Fruit fly (Drosophila melanogaster) whole organism, embryonic: ENCODE results near the gene CG8562.

Source experiments
- Ada2b ChIP-seq: fragments of 200-800 bp; sonication (Bioruptor generic); IDR thresholded peaks from 2 replicates; pipeline ENCODE4 v1.3.6; 2022; ENCODE audit warnings: missing biosample characterization, missing genetic modification characterization
- Aef1 ChIP-seq: fragments of 200-800 bp; sonication (Bioruptor generic); IDR thresholded peaks from 3 replicates; pipeline ENCODE4 v1.3.6; 2022; ENCODE audit warnings: missing biosample characterization, missing genetic modification characterization
- B-H1 ChIP-seq: fragments of 200-800 bp; sonication (Bioruptor generic); IDR thresholded peaks from 3 replicates; pipeline ENCODE4 v1.3.6; 2022; ENCODE audit warnings: missing biosample characterization, missing genetic modification characterization
- Bdp1 ChIP-seq: fragments of 200-800 bp; sonication (Bioruptor generic); optimal IDR thresholded peaks from 3 replicates; lab custom pipeline; 2016; ENCODE audit warnings: missing biosample characterization, missing genetic modification characterization
- Bgb ChIP-seq: fragments of 200-800 bp; sonication (Bioruptor generic); IDR thresholded peaks from 2 replicates; pipeline ENCODE4 v1.3.6; 2022; ENCODE audit warnings: missing biosample characterization, missing genetic modification characterization; ENCODE audit not compliant: partially characterized antibody
- CG10274 ChIP-seq: fragments of 200-800 bp; sonication (Bioruptor generic); optimal IDR thresholded peaks from 3 replicates; lab custom pipeline; 2017; ENCODE audit warnings: missing biosample characterization, mild to moderate bottlenecking, missing genetic modification characterization
- CG10543 ChIP-seq: fragments of 200-800 bp; sonication (Bioruptor generic); optimal IDR thresholded peaks from 3 replicates; lab custom pipeline; 2017; ENCODE audit warnings: missing biosample characterization, mild to moderate bottlenecking, missing genetic modification characterization, moderate library complexity
- CG1602 ChIP-seq: fragments of 200-800 bp; sonication (Bioruptor generic); optimal IDR thresholded peaks from 3 replicates; lab custom pipeline; 2016; ENCODE audit warnings: missing biosample characterization, missing genetic modification characterization
- CG17186 ChIP-seq: fragments of 200-800 bp; sonication (Bioruptor generic); optimal IDR thresholded peaks from 3 replicates; lab custom pipeline; 2017; ENCODE audit warnings: missing biosample characterization, missing genetic modification reagents, missing genetic modification characterization
- CG17568 ChIP-seq: fragments of 200-800 bp; sonication (Bioruptor generic); optimal IDR thresholded peaks from 2 replicates; lab custom pipeline; 2018; ENCODE audit warnings: missing biosample characterization, mild to moderate bottlenecking, missing genetic modification characterization, moderate library complexity
- CG2129 ChIP-seq: fragments of 200-800 bp; sonication (Bioruptor generic); IDR thresholded peaks from 2 replicates; pipeline ENCODE4 v1.3.6; 2022; ENCODE audit warnings: missing biosample characterization, missing genetic modification characterization; ENCODE audit not compliant: partially characterized antibody
- CG2199 ChIP-seq: fragments of 200-800 bp; sonication (Bioruptor generic); IDR thresholded peaks from 3 replicates; pipeline ENCODE4 v1.3.6; 2022; ENCODE audit warnings: missing biosample characterization, missing genetic modification characterization
- CG30403 ChIP-seq: fragments of 200-800 bp; sonication (Bioruptor generic); optimal IDR thresholded peaks from 3 replicates; lab custom pipeline; 2016; ENCODE audit warnings: missing biosample characterization, missing genetic modification characterization
- CG30431 ChIP-seq: fragments of 200-800 bp; sonication (Bioruptor generic); optimal IDR thresholded peaks from 2 replicates; lab custom pipeline; 2017; ENCODE audit warnings: missing biosample characterization, missing genetic modification characterization
- CG3065 ChIP-seq: fragments of 200-800 bp; sonication (Bioruptor generic); optimal IDR thresholded peaks from 2 replicates; lab custom pipeline; 2016; ENCODE audit warnings: missing biosample characterization, missing genetic modification characterization
- CG31365 ChIP-seq: fragments of 200-800 bp; sonication (Bioruptor generic); optimal IDR thresholded peaks from 2 replicates; lab custom pipeline; 2018; ENCODE audit warnings: missing biosample characterization, mild to moderate bottlenecking, missing genetic modification characterization
- CG32532 ChIP-seq: fragments of 200-800 bp; sonication (Bioruptor generic); IDR thresholded peaks from 2 replicates; pipeline ENCODE4 v1.3.6; 2022; ENCODE audit warnings: missing biosample characterization, missing genetic modification characterization
- CG3838 ChIP-seq: fragments of 200-800 bp; sonication (Bioruptor generic); optimal IDR thresholded peaks from 3 replicates; lab custom pipeline; 2016; ENCODE audit warnings: missing biosample characterization, missing genetic modification characterization
- CG7963 ChIP-seq: fragments of 200-800 bp; sonication (Bioruptor generic); IDR thresholded peaks from 3 replicates; pipeline ENCODE4 v1.3.6; 2022; ENCODE audit warnings: missing biosample characterization, missing genetic modification characterization; ENCODE audit not compliant: partially characterized antibody
- CG9437 ChIP-seq: fragments of 200-800 bp; sonication (Bioruptor generic); optimal IDR thresholded peaks from 2 replicates; lab custom pipeline; 2018; ENCODE audit warnings: missing biosample characterization, mild to moderate bottlenecking, missing genetic modification characterization
- CG9609 ChIP-seq: fragments of 200-800 bp; sonication (Bioruptor generic); optimal IDR thresholded peaks from 3 replicates; lab custom pipeline; 2016; ENCODE audit warnings: missing biosample characterization, missing genetic modification characterization
- CG9817 ChIP-seq: fragments of 200-800 bp; sonication (Bioruptor generic); optimal IDR thresholded peaks from 2 replicates; lab custom pipeline; 2018; ENCODE audit warnings: missing biosample characterization, mild to moderate bottlenecking, missing genetic modification characterization, moderate library complexity
- CG9932 ChIP-seq: fragments of 200-800 bp; sonication (Bioruptor generic); IDR thresholded peaks from 2 replicates; pipeline ENCODE4 v1.3.6; 2022; ENCODE audit warnings: missing biosample characterization, missing genetic modification characterization
- Dek ChIP-seq: fragments of 200-800 bp; sonication (Bioruptor generic); optimal IDR thresholded peaks from 3 replicates; lab custom pipeline; 2019; ENCODE audit warnings: missing biosample characterization, mild to moderate bottlenecking, missing genetic modification characterization, moderate library complexity
- Ets65A ChIP-seq: fragments of 200-800 bp; sonication (Bioruptor generic); peaks from one replicate; lab custom pipeline; 2016; ENCODE audit warnings: missing biosample characterization, missing genetic modification characterization
- Hand ChIP-seq: fragments of 200-800 bp; sonication (Bioruptor generic); optimal IDR thresholded peaks from 2 replicates; lab custom pipeline; 2017; ENCODE audit warnings: mild to moderate bottlenecking, missing biosample characterization, missing genetic modification reagents, missing genetic modification characterization
- MBD-R2 ChIP-seq: fragments of 200-800 bp; sonication (Bioruptor generic); IDR thresholded peaks from 2 replicates; pipeline ENCODE4 v1.3.6; 2022; ENCODE audit warnings: missing biosample characterization, missing genetic modification characterization
- Max ChIP-seq: fragments of 200-800 bp; sonication (Bioruptor generic); optimal IDR thresholded peaks from 2 replicates; lab custom pipeline; 2016; ENCODE audit warnings: missing biosample characterization, mild to moderate bottlenecking, missing genetic modification characterization
- Med ChIP-seq: fragments of 200-800 bp; sonication (Bioruptor generic); peaks from one replicate; lab custom pipeline; 2016; ENCODE audit warnings: missing biosample characterization, missing genetic modification characterization, mild to moderate bottlenecking, inconsistent platforms, moderate library complexity
- NFAT ChIP-seq: fragments of 200-800 bp; sonication (Bioruptor generic); IDR thresholded peaks from 2 replicates; pipeline ENCODE4 v1.3.6; 2022; ENCODE audit warnings: missing biosample characterization, missing genetic modification characterization
- Stat92E ChIP-seq, 3 experiments: fragments of >200 bp in 2 of 3; fragments of 200-800 bp in 1 of 3; sonication (Bioruptor generic) in 1 of 3; optimal IDR thresholded peaks; 2 replicates each; lab custom pipeline; 2017 to 2019; ENCODE audit warnings: missing biosample characterization in 3 of 3, missing genetic modification characterization in 3 of 3, mild to moderate bottlenecking in 1 of 3, moderate library complexity in 1 of 3
- Usf ChIP-seq: fragments of 200-800 bp; sonication (Bioruptor generic); optimal IDR thresholded peaks from 2 replicates; lab custom pipeline; 2017; ENCODE audit warnings: missing genotype, missing biosample characterization, missing genetic modification characterization
- Xbp1 ChIP-seq: fragments of 200-800 bp; sonication (Bioruptor generic); optimal IDR thresholded peaks from 3 replicates; lab custom pipeline; 2016; ENCODE audit warnings: missing biosample characterization, mild to moderate bottlenecking, missing genetic modification characterization
- ara ChIP-seq: fragments of 200-800 bp; sonication (Bioruptor generic); IDR thresholded peaks from 2 replicates; pipeline ENCODE4 v1.3.6; 2022; ENCODE audit warnings: missing biosample characterization, missing genetic modification characterization
- chm ChIP-seq: fragments of 200-800 bp; sonication (Bioruptor generic); IDR thresholded peaks from 2 replicates; pipeline ENCODE4 v1.3.6; 2022; ENCODE audit warnings: missing biosample characterization, missing genetic modification characterization
- dm ChIP-seq: fragments of 200-800 bp; sonication (Bioruptor generic); optimal IDR thresholded peaks from 3 replicates; lab custom pipeline; 2016; ENCODE audit warnings: missing biosample characterization, missing genetic modification characterization
- ftz-f1 ChIP-seq: fragments of 200-800 bp; sonication (Bioruptor generic); optimal IDR thresholded peaks from 2 replicates; lab custom pipeline; 2016; ENCODE audit warnings: missing biosample characterization, missing genetic modification characterization
- ken ChIP-seq: fragments of 200-800 bp; sonication (Bioruptor generic); IDR thresholded peaks from 3 replicates; pipeline ENCODE4 v1.3.6; 2022; ENCODE audit warnings: missing biosample characterization, missing genetic modification characterization
- klu ChIP-seq: fragments of 200-800 bp; sonication (Bioruptor generic); IDR thresholded peaks from 2 replicates; pipeline ENCODE4 v1.3.6; 2022; ENCODE audit warnings: missing biosample characterization, missing genetic modification characterization
- nom ChIP-seq: fragments of 200-800 bp; sonication (Bioruptor generic); optimal IDR thresholded peaks from 2 replicates; lab custom pipeline; 2017; ENCODE audit warnings: missing biosample characterization, missing genetic modification characterization, mild to moderate bottlenecking, moderate library complexity, missing genetic modification reagents
- oc ChIP-seq: fragments of 200-800 bp; sonication (Bioruptor generic); optimal IDR thresholded peaks from 2 replicates; lab custom pipeline; 2018; ENCODE audit warnings: missing biosample characterization, mild to moderate bottlenecking, missing genetic modification characterization, moderate library complexity
- peb ChIP-seq: fragments of 200-800 bp; sonication (Bioruptor generic); IDR thresholded peaks from 2 replicates; pipeline ENCODE4 v1.3.6; 2022; ENCODE audit warnings: missing biosample characterization, missing genetic modification characterization
- pfk ChIP-seq: fragments of 200-800 bp; sonication (Bioruptor generic); optimal IDR thresholded peaks from 2 replicates; lab custom pipeline; 2018; ENCODE audit warnings: missing biosample characterization, mild to moderate bottlenecking, missing genetic modification characterization, moderate library complexity
- pita ChIP-seq: fragments of 200-800 bp; sonication (Bioruptor generic); optimal IDR thresholded peaks from 2 replicates; lab custom pipeline; 2017; ENCODE audit warnings: missing biosample characterization, mild to moderate bottlenecking, missing genetic modification characterization
- prd ChIP-seq, 3 experiments: fragments of >200 bp in 2 of 3; fragments of 200-800 bp in 1 of 3; sonication (Bioruptor generic) in 1 of 3; optimal IDR thresholded peaks in 2 of 3; IDR thresholded peaks in 1 of 3; 2 replicates in 2 of 3; 3 replicates in 1 of 3; pipeline versions ENCODE4 v1.3.6 to Lab custom; 2017 to 2022; ENCODE audit warnings: missing biosample characterization in 1 of 3, missing genetic modification characterization in 1 of 3
- pum ChIP-seq: fragments of 200-800 bp; sonication (Bioruptor generic); optimal IDR thresholded peaks from 2 replicates; lab custom pipeline; 2016; ENCODE audit warnings: missing biosample characterization, missing genetic modification characterization
- run ChIP-seq: fragments of 200-800 bp; sonication (Bioruptor generic); optimal IDR thresholded peaks from 3 replicates; lab custom pipeline; 2018; ENCODE audit warnings: missing biosample characterization, mild to moderate bottlenecking, missing genetic modification characterization
- sr ChIP-seq: fragments of 200-800 bp; sonication (Bioruptor generic); IDR thresholded peaks from 3 replicates; pipeline ENCODE4 v1.3.6; 2022; ENCODE audit warnings: missing biosample characterization, missing genetic modification characterization
- wdn ChIP-seq: fragments of 200-800 bp; sonication (Bioruptor generic); IDR thresholded peaks from 2 replicates; pipeline ENCODE4 v1.3.6; 2022; ENCODE audit warnings: missing biosample characterization, missing genetic modification characterization

The CG8562 gene

DNA sequence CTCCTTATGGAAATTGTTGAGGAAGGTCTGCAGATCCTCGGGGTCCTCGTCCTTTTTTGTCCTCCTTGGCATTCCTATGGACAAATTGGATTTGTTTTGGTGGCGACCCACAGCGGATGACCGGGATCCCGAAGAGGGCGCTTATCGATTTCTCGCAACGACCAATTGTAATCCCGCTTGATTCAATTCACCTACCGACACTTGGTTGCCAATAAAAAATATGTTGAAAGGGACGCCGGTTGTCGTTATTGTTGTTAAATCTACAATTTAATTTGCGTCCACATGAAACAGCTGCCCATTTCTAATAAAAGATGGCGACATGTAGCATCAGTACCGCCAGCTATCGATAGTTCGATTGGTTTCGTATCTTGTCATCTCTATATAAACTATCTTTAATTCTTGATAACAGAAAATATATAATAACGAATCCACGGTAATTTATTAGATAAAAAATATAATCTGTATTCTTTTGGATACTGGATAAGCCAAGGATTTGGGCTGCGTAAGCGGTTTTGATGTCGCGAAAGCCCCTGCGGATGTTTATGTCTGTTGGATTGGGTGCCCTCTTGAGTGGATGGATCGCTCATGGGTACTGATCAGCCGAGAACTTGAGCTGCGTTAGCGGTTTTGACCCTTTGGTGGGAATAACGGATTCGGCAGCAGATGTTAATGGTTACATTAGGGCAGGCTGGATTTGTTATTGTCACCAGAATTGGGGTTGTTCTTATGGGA, 41.5 kb upstream of the CG8562 start, which contains the start of gene CTCF (continued):
- TF ChIP-seq CG9437 (peak; percentile 49), run (no peak), CG30403 (peak; percentile 43), pum (GFP tag; lab: Kevin White, UChicago) (peak; percentile 14), peb (peak; percentile 43; the same call in 1 of the 2 replicates), B-H1 (GFP tag; lab: Robert Waterston, UW) (no peak), CG10274 (GFP tag; lab: Kevin White, UChicago) (no peak), pita (no peak), CG10543 (GFP tag; lab: Kevin White, UChicago) (no peak), NFAT (GFP tag; lab: Robert Waterston, UW) (peak; percentile 66), pfk (GFP tag; lab: Kevin White, UChicago) (peak; percentile 16), CG9609 (peak; percentile 40), dm (GFP tag; lab: Kevin White, UChicago) (peak; percentile 47), Bdp1 (GFP tag; lab: Kevin White, UChicago) (no peak), Bgb (GFP tag; lab: Robert Waterston, UW) (peak; percentile 73), CG32532 (peak; percentile 54; the same call in 1 of the 2 replicates), Max (peak; percentile 73), Dek (tag; lab: Kevin White, UChicago) (no peak), ken (GFP tag; lab: Robert Waterston, UW) (no peak), prd (optimal IDR thresholded peaks at IDR 0.05; lab: Kevin White, UChicago) (no peak), prd (GFP tag; IDR thresholded peaks at IDR 0.05; lab: Robert Waterston, UW) (peak; percentile 80), ara (GFP tag; lab: Robert Waterston, UW) (0 out of 2 replicates have a peak, but pooled peaks have one; percentile 39), Ada2b (no peak), CG17568 (GFP tag; lab: Kevin White, UChicago) (no peak), ftz-f1 (GFP tag; lab: Kevin White, UChicago) (peak; percentile 29), Ets65A (GFP tag; lab: Kevin White, UChicago) (peak; percentile 91), CG31365 (tag; lab: Kevin White, UChicago) (no peak), sr (no peak), nom (no peak), Usf (GFP tag; lab: Kevin White, UChicago) (no peak), CG30431 (peak; percentile 24), CG3065 (GFP tag; lab: Kevin White, UChicago) (no peak), Aef1 (GFP tag; lab: Robert Waterston, UW) (no peak), CG1602 (GFP tag; lab: Kevin White, UChicago) (peak; percentile 3), CG17186 (GFP tag; lab: Kevin White, UChicago) (peak; percentile 61), Hand (GFP tag; lab: Kevin White, UChicago) (no peak), wdn (GFP tag; lab: Robert Waterston, UW) (no peak), CG7963 (GFP tag; lab: Robert Waterston, UW) (peak; percentile 68), Stat92E (GFP tag; optimal IDR thresholded peaks at IDR 0.05; lab: Kevin White, UChicago) (peak in 1 of 3 experiments; percentile 9), oc (tag; lab: Kevin White, UChicago) (no peak), chm (GFP tag; lab: Robert Waterston, UW) (no peak), CG9932 (peak; percentile 43), CG2199 (GFP tag; lab: Robert Waterston, UW) (no peak), CG3838 (GFP tag; lab: Kevin White, UChicago) (no peak), klu (GFP tag; lab: Robert Waterston, UW) (no peak), Xbp1 (GFP tag; lab: Kevin White, UChicago) (peak; percentile 57), MBD-R2 (peak; percentile 80), Med (peak; percentile 88), CG9817 (tag; lab: Kevin White, UChicago) (peak; percentile 16), CG2129 (GFP tag; lab: Robert Waterston, UW) (peak; percentile 63)
